Worm (Caenorhabditis elegans): Measurements from ENCODE around the gene M02D8.5.

DNA sequence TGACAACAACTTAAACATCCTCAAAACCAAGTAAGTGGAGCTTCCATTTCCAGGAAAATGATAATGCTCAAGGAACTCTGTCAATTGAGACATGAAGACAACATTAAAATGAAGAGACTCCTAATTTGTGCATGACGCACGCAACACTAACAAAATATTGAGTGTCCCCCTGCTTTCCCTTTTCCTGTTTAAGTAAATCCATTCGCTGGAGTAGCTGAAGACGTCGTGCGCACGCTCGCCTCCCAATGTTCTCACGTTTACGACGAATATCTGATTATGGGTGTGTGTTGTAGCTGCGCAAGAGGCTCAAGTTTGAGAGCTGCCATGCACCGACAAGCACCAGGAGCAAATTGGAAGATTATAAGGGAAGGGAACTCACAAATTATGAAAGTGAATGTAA, 39.6 kb upstream of the M02D8.5 start:
- TF ChIP-seq dao-5 (tag; optimal IDR thresholded peaks at IDR 0.05) (no peak), him-1 (tag; optimal IDR thresholded peaks at IDR 0.05) (peak; percentile 42)
